Worm (Caenorhabditis elegans) whole organism, early embryonic: ENCODE results near the gene F22F7.12.

Experiments
- aly-1 ChIP-seq: sonication (generic microtip); optimal IDR thresholded peaks from 2 replicates; lab custom pipeline; 2016; ENCODE audit warnings: missing genetic modification characterization, missing compliant biosample characterization
- ama-1 ChIP-seq: fragments of 150-350 bp; optimal IDR thresholded peaks from 2 replicates; lab custom pipeline; 2014
- flt-1 ChIP-seq: fragments of 200-800 bp; sonication (Bioruptor generic); IDR thresholded peaks from 2 replicates; pipeline ENCODE4 v1.3.6; 2022; ENCODE audit warnings: missing genetic modification characterization, missing compliant biosample characterization
- hmg-4 ChIP-seq: fragments of 200-800 bp; sonication (Bioruptor generic); optimal IDR thresholded peaks from 2 replicates; lab custom pipeline; 2018; ENCODE audit warnings: mild to moderate bottlenecking, missing genetic modification characterization, missing compliant biosample characterization
- hnd-1 ChIP-seq: sonication (generic microtip); optimal IDR thresholded peaks from 2 replicates; lab custom pipeline; 2016; ENCODE audit warnings: missing genetic modification characterization, missing compliant biosample characterization
- pes-1 ChIP-seq: fragments of 200-800 bp; sonication (Bioruptor generic); IDR thresholded peaks from 2 replicates; pipeline ENCODE4 v1.3.6; 2022; ENCODE audit warnings: missing genetic modification reagents, missing genetic modification characterization, missing compliant biosample characterization
- scrt-1 ChIP-seq: fragments of 200-800 bp; sonication (Bioruptor generic); IDR thresholded peaks from 2 replicates; pipeline ENCODE4 v1.3.6; 2022; ENCODE audit warnings: missing genetic modification characterization, missing compliant biosample characterization
- sea-1 ChIP-seq: fragments of 200-800 bp; sonication (Bioruptor generic); conservative IDR thresholded peaks from 2 replicates; pipeline ENCODE4 v1.3.6; 2022; ENCODE audit warnings: missing genetic modification characterization, missing compliant biosample characterization
- tra-4 ChIP-seq: sonication (generic microtip); optimal IDR thresholded peaks from 2 replicates; lab custom pipeline; 2017; ENCODE audit warnings: missing genetic modification characterization, missing compliant biosample characterization

- TF ChIP-seq hmg-4 (GFP tag; lab: Kevin White, UChicago), result no peak
- TF ChIP-seq aly-1, result no peak
- TF ChIP-seq hnd-1 (tag; lab: Kevin White, UChicago), result no peak
- TF ChIP-seq tra-4 (tag; lab: Kevin White, UChicago), result no peak
- TF ChIP-seq sea-1, result no peak
- no peak for TF ChIP-seq ama-1
- TF ChIP-seq flt-1, result no peak
- TF ChIP-seq scrt-1 (GFP tag; lab: Robert Waterston, UW), result no peak
- TF ChIP-seq pes-1 (GFP tag; lab: Robert Waterston, UW), result no peak
Measured at ce11 chrV:2139918-2140317, 4.4 kb downstream of the F22F7.12 start, which contains the start of gene F22F7.7.
